Fruit fly (Drosophila melanogaster) S2 (cell line): ENCODE data around the gene Est-Q.

Source experiments
- CG8478 ChIP-seq: fragments of >200 bp; optimal IDR thresholded peaks from 2 replicates; lab custom pipeline; 2018
- CTCF ChIP-seq, 2 experiments: fragments of >200 bp; optimal IDR thresholded peaks; 2 replicates each; lab custom pipeline; 2018

Gene Est-Q

dm6 chr3L:21501172-21501571 is at the start of gene Est-Q:
TSS of gene Est-Q (plus strand) at chr3L:21501421.
- TF ChIP-seq CG8478 (lab: Kevin White, UChicago) (no peak), CTCF (optimal IDR thresholded peaks at IDR 0.05; lab: Kevin White, UChicago) (no peak)

- TF ChIP-seq CTCF (optimal IDR thresholded peaks at IDR 0.05; lab: Kevin White, UChicago) (no peak), CG8478 (lab: Kevin White, UChicago) (no peak)
Measured at dm6 chr3L:21453623-21454022, 47.6 kb upstream of the Est-Q start.

- TF ChIP-seq CG8478 (lab: Kevin White, UChicago) (no peak), CTCF (optimal IDR thresholded peaks at IDR 0.05; lab: Kevin White, UChicago) (no peak)
Measured at dm6 chr3L:21455196-21455595, 46.0 kb upstream of the Est-Q start.

- no peak for TF ChIP-seq CTCF (optimal IDR thresholded peaks at IDR 0.05; lab: Kevin White, UChicago)
- TF ChIP-seq CG8478 (lab: Kevin White, UChicago), result no peak
Measured at dm6 chr3L:21458736-21459135, 42.5 kb upstream of the Est-Q start.

- TF ChIP-seq CG8478 (lab: Kevin White, UChicago) (no peak), CTCF (optimal IDR thresholded peaks at IDR 0.05; lab: Kevin White, UChicago) (no peak)
Measured at dm6 chr3L:21460149-21460873, 40.9 kb upstream of the Est-Q start.

- TF ChIP-seq CTCF (optimal IDR thresholded peaks at IDR 0.05; lab: Kevin White, UChicago), result no peak
- TF ChIP-seq CG8478 (lab: Kevin White, UChicago), result no peak
Measured at dm6 chr3L:21462860-21463259, 38.4 kb upstream of the Est-Q start.

dm6 chr3L:21464240-21464639 is 37.0 kb upstream of the Est-Q start:
- TF ChIP-seq CG8478 (lab: Kevin White, UChicago) (no peak), CTCF (optimal IDR thresholded peaks at IDR 0.05; lab: Kevin White, UChicago) (no peak)

- TF ChIP-seq CTCF (optimal IDR thresholded peaks at IDR 0.05; lab: Kevin White, UChicago) (no peak), CG8478 (lab: Kevin White, UChicago) (no peak)
Measured at dm6 chr3L:21465261-21466112, 35.7 kb upstream of the Est-Q start.

- TF ChIP-seq CTCF (optimal IDR thresholded peaks at IDR 0.05; lab: Kevin White, UChicago) (no peak), CG8478 (lab: Kevin White, UChicago) (no peak)
Measured at dm6 chr3L:21471895-21472294, 29.3 kb upstream of the Est-Q start.

dm6 chr3L:21476429-21477006 is 24.7 kb upstream of the Est-Q start, which contains the start of gene croc:
TSS of gene croc (minus strand) at chr3L:21476479.
- peak in 1 of 2 experiments; percentile 12 for TF ChIP-seq CTCF (optimal IDR thresholded peaks at IDR 0.05; lab: Kevin White, UChicago)
- no peak for TF ChIP-seq CG8478 (lab: Kevin White, UChicago)

dm6 chr3L:21477866-21478265 is 23.4 kb upstream of the Est-Q start:
- no peak for TF ChIP-seq CTCF (optimal IDR thresholded peaks at IDR 0.05; lab: Kevin White, UChicago)
- no peak for TF ChIP-seq CG8478 (lab: Kevin White, UChicago)

dm6 chr3L:21479636-21480035 is 21.6 kb upstream of the Est-Q start:
- TF ChIP-seq CTCF (optimal IDR thresholded peaks at IDR 0.05; lab: Kevin White, UChicago) (no peak), CG8478 (lab: Kevin White, UChicago) (no peak)

- TF ChIP-seq CG8478 (lab: Kevin White, UChicago), result no peak
- TF ChIP-seq CTCF (optimal IDR thresholded peaks at IDR 0.05; lab: Kevin White, UChicago), result no peak
Measured at dm6 chr3L:21482100-21482499, 19.1 kb upstream of the Est-Q start.

dm6 chr3L:21483837-21484236 is 17.4 kb upstream of the Est-Q start:
- TF ChIP-seq CTCF (optimal IDR thresholded peaks at IDR 0.05; lab: Kevin White, UChicago) (peak; percentile 99), CG8478 (lab: Kevin White, UChicago) (no peak)

dm6 chr3L:21490486-21490885 is 10.7 kb upstream of the Est-Q start, which contains the start of gene Neu2:
TSS of gene Neu2 (minus strand) at chr3L:21490586.
- TF ChIP-seq CG8478 (lab: Kevin White, UChicago) (no peak), CTCF (optimal IDR thresholded peaks at IDR 0.05; lab: Kevin White, UChicago) (no peak)
